Fruit fly (Drosophila melanogaster): ENCODE measurements around the gene CG31279.

The CG31279 gene

dm6 chr3R:16468556-16468955 lies 38.1 kb downstream of the CG31279 start:
- TF ChIP-seq CG12605 (GFP tag; IDR thresholded peaks at IDR 0.05) (no peak), fd96Ca (GFP tag; IDR thresholded peaks at IDR 0.05) (no peak), CG13204 (GFP tag; optimal IDR thresholded peaks at IDR 0.05) (no peak), CG4496 (GFP tag; IDR thresholded peaks at IDR 0.05) (no peak), CG14655 (GFP tag; optimal IDR thresholded peaks at IDR 0.05) (no peak), D1 (tag; optimal IDR thresholded peaks at IDR 0.05) (no peak), CG34367 (tag; optimal IDR thresholded peaks at IDR 0.05) (no peak), CG15710 (tag; optimal IDR thresholded peaks at IDR 0.05) (no peak)

dm6 chr3R:16469501-16470263 lies 39.2 kb downstream of the CG31279 start, which contains the start of the genes CG42232 and CSN5:
TSS of gene CG42232 (minus strand) at chr3R:16469663.
TSS of gene CSN5 (plus strand) at chr3R:16470099.
- TF ChIP-seq Snoo (tag; optimal IDR thresholded peaks at IDR 0.05): no peak
- no peak for TF ChIP-seq CG8159 (tag; optimal IDR thresholded peaks at IDR 0.05)
- no peak for TF ChIP-seq Pif1A (GFP tag; optimal IDR thresholded peaks at IDR 0.05)
- TF ChIP-seq Ets98B (GFP tag; IDR thresholded peaks at IDR 0.05): no peak
- TF ChIP-seq fd96Ca (GFP tag; IDR thresholded peaks at IDR 0.05): no peak
- TF ChIP-seq Pif1B (GFP tag; optimal IDR thresholded peaks at IDR 0.05): no peak
- no peak for TF ChIP-seq CG14655 (GFP tag; optimal IDR thresholded peaks at IDR 0.05)
- TF ChIP-seq CG13204 (GFP tag; optimal IDR thresholded peaks at IDR 0.05): no peak
- TF ChIP-seq CG9948 (tag; optimal IDR thresholded peaks at IDR 0.05): no peak
- TF ChIP-seq rn (GFP tag; IDR thresholded peaks at IDR 0.05): no peak
- no peak for TF ChIP-seq CG34367 (tag; optimal IDR thresholded peaks at IDR 0.05)
- no peak for TF ChIP-seq CG4496 (GFP tag; IDR thresholded peaks at IDR 0.05)
- no peak for TF ChIP-seq CG10348 (GFP tag; IDR thresholded peaks at IDR 0.05)
- no peak for TF ChIP-seq EcR (GFP tag; optimal IDR thresholded peaks at IDR 0.05)

- TF ChIP-seq CG8301 (tag; optimal IDR thresholded peaks at IDR 0.05) (no peak), CG13204 (GFP tag; optimal IDR thresholded peaks at IDR 0.05) (no peak), D1 (tag; optimal IDR thresholded peaks at IDR 0.05) (no peak), CG17806 (tag; optimal IDR thresholded peaks at IDR 0.05) (no peak), CG4496 (GFP tag; IDR thresholded peaks at IDR 0.05) (no peak), EcR (GFP tag; optimal IDR thresholded peaks at IDR 0.05) (no peak), CG9948 (tag; optimal IDR thresholded peaks at IDR 0.05) (no peak), Snoo (tag; optimal IDR thresholded peaks at IDR 0.05) (no peak), CG10348 (GFP tag; IDR thresholded peaks at IDR 0.05) (no peak), rn (GFP tag; IDR thresholded peaks at IDR 0.05) (no peak), CG14655 (GFP tag; optimal IDR thresholded peaks at IDR 0.05) (no peak), Pif1A (GFP tag; optimal IDR thresholded peaks at IDR 0.05) (no peak), Ets98B (GFP tag; IDR thresholded peaks at IDR 0.05) (no peak), CG15710 (tag; optimal IDR thresholded peaks at IDR 0.05) (no peak)
These were observed 41.8 kb downstream of the CG31279 start, which contains the start of gene Gyc89Da for dm6 chr3R:16472301-16472700. TSS of gene Gyc89Da (plus strand) at chr3R:16472601.

- TF ChIP-seq CG13204 (GFP tag; optimal IDR thresholded peaks at IDR 0.05) (no peak), CG8159 (tag; optimal IDR thresholded peaks at IDR 0.05) (no peak)
These were observed 46.0 kb downstream of the CG31279 start for dm6 chr3R:16476472-16476871.

dm6 chr3R:16477033-16477432 lies 46.6 kb downstream of the CG31279 start, which contains the start of gene Gyc89Db:
TSS of gene Gyc89Db (plus strand) at chr3R:16477110.
- TF ChIP-seq CG15710 (tag; optimal IDR thresholded peaks at IDR 0.05): no peak
- TF ChIP-seq Pif1A (GFP tag; optimal IDR thresholded peaks at IDR 0.05): no peak
- no peak for TF ChIP-seq gl (tag; optimal IDR thresholded peaks at IDR 0.05)
- no peak for TF ChIP-seq CG32121 (GFP tag; IDR thresholded peaks at IDR 0.05)
- no peak for TF ChIP-seq CG9948 (tag; optimal IDR thresholded peaks at IDR 0.05)
- no peak for TF ChIP-seq CG10348 (GFP tag; IDR thresholded peaks at IDR 0.05)
- no peak for TF ChIP-seq CG8159 (tag; optimal IDR thresholded peaks at IDR 0.05)
- no peak for TF ChIP-seq CG4496 (GFP tag; IDR thresholded peaks at IDR 0.05)
- TF ChIP-seq CG12605 (GFP tag; IDR thresholded peaks at IDR 0.05): no peak
- TF ChIP-seq CG34367 (tag; optimal IDR thresholded peaks at IDR 0.05): no peak
- TF ChIP-seq CG8301 (tag; optimal IDR thresholded peaks at IDR 0.05): no peak
- no peak for TF ChIP-seq CG14655 (GFP tag; optimal IDR thresholded peaks at IDR 0.05)
- no peak for TF ChIP-seq CG17806 (tag; optimal IDR thresholded peaks at IDR 0.05)
- no peak for TF ChIP-seq rn (GFP tag; IDR thresholded peaks at IDR 0.05)
- no peak for TF ChIP-seq EcR (GFP tag; optimal IDR thresholded peaks at IDR 0.05)
- no peak for TF ChIP-seq D1 (tag; optimal IDR thresholded peaks at IDR 0.05)
- TF ChIP-seq Ets98B (GFP tag; IDR thresholded peaks at IDR 0.05): no peak

dm6 chr3R:16480995-16481394 lies 50.5 kb downstream of the CG31279 start, which contains the start of gene Dhfr:
TSS of gene Dhfr (plus strand) at chr3R:16481167.
- TF ChIP-seq CG8301 (tag; optimal IDR thresholded peaks at IDR 0.05) (no peak), CG10348 (GFP tag; IDR thresholded peaks at IDR 0.05) (no peak), D1 (tag; optimal IDR thresholded peaks at IDR 0.05) (no peak), CG32121 (GFP tag; IDR thresholded peaks at IDR 0.05) (no peak), CG8159 (tag; optimal IDR thresholded peaks at IDR 0.05) (no peak), CG9948 (tag; optimal IDR thresholded peaks at IDR 0.05) (no peak), Pif1B (GFP tag; optimal IDR thresholded peaks at IDR 0.05) (no peak)
